Worm (Caenorhabditis elegans) whole organism, L1 larva: ENCODE data around the gene mab-5.
A peak's percentile ranks its signal among the peaks of the same experiment; 100 is the strongest.

ENCODE experiments used
- C16A3.4 ChIP-seq: fragments of 150-350 bp; optimal IDR thresholded peaks from 2 replicates; lab custom pipeline; 2014; ENCODE audit warnings: missing biosample characterization, missing genetic modification characterization
- C34B4.2 ChIP-seq: sonication (generic microtip); optimal IDR thresholded peaks from 2 replicates; lab custom pipeline; 2017; ENCODE audit warnings: mild to moderate bottlenecking, missing genetic modification characterization, missing compliant biosample characterization
- F16B12.6 ChIP-seq: fragments of 150-350 bp; optimal IDR thresholded peaks from 2 replicates; lab custom pipeline; 2014; ENCODE audit warnings: missing biosample characterization, missing genetic modification characterization
- aly-2 ChIP-seq: fragments of 150-350 bp; optimal IDR thresholded peaks from 2 replicates; lab custom pipeline; 2014; ENCODE audit warnings: missing biosample characterization, missing genetic modification characterization
- ama-1 ChIP-seq: fragments of 150-350 bp; optimal IDR thresholded peaks from 2 replicates; lab custom pipeline; 2014
- blmp-1 ChIP-seq: fragments of 150-350 bp; optimal IDR thresholded peaks from 2 replicates; lab custom pipeline; 2014; ENCODE audit warnings: missing biosample characterization, missing genetic modification characterization
- ceh-82 ChIP-seq, 3 experiments: fragments of 150-350 bp in 1 of 3; sonication (generic microtip) in 2 of 3; optimal IDR thresholded peaks; 2 replicates each; lab custom pipeline; 2014 to 2017; ENCODE audit warnings: missing biosample characterization in 3 of 3, missing genetic modification characterization in 3 of 3
- ceh-88 ChIP-seq: fragments of 200-800 bp; sonication (Bioruptor generic); IDR thresholded peaks from 2 replicates; pipeline ENCODE4 v1.3.6; 2022; ENCODE audit warnings: missing genetic modification characterization, missing compliant biosample characterization
- dpl-1 ChIP-seq, 3 experiments: fragments of 150-350 bp in 2 of 3; sonication (generic microtip) in 1 of 3; optimal IDR thresholded peaks; 2 replicates each; lab custom pipeline; 2014 to 2017; ENCODE audit warnings: missing biosample characterization in 3 of 3, missing genetic modification characterization in 3 of 3, missing genetic modification reagents in 3 of 3
- dsc-1 ChIP-seq: sonication (generic microtip); optimal IDR thresholded peaks from 2 replicates; lab custom pipeline; 2016; ENCODE audit warnings: mild to moderate bottlenecking, missing genetic modification characterization, missing compliant biosample characterization
- efl-1 ChIP-seq, 4 experiments: fragments of 150-350 bp; optimal IDR thresholded peaks in 3 of 4; peaks in 1 of 4; 1 replicate in 1 of 4; 2 replicates in 3 of 4; lab custom pipeline; 2014; ENCODE audit warnings: missing biosample characterization in 2 of 4, missing genetic modification characterization in 2 of 4, missing genetic modification reagents in 2 of 4
- elt-2 ChIP-seq: sonication (generic microtip); optimal IDR thresholded peaks from 2 replicates; lab custom pipeline; 2016; ENCODE audit warnings: missing genetic modification characterization, mild to moderate bottlenecking, inconsistent platforms, missing compliant biosample characterization, missing genetic modification reagents
- elt-3 ChIP-seq, 6 experiments: fragments of 150-350 bp in 1 of 6; sonication (generic microtip); optimal IDR thresholded peaks; 2 replicates each; lab custom pipeline; 2017 to 2018; ENCODE audit warnings: missing biosample characterization in 6 of 6, missing genetic modification characterization in 6 of 6, inconsistent platforms in 1 of 6
- fkh-8 ChIP-seq: sonication (generic microtip); optimal IDR thresholded peaks from 2 replicates; lab custom pipeline; 2016; ENCODE audit warnings: mild to moderate bottlenecking, missing genetic modification characterization, missing compliant biosample characterization
- grh-1 ChIP-seq: fragments of 200-800 bp; sonication (Bioruptor generic); IDR thresholded peaks from 2 replicates; pipeline ENCODE4 v1.3.6; 2022; ENCODE audit warnings: missing genetic modification reagents, missing genetic modification characterization, missing compliant biosample characterization
- isw-1 ChIP-seq: fragments of 200-800 bp; sonication (Bioruptor generic); IDR thresholded peaks from 2 replicates; pipeline ENCODE4 v1.3.6; 2022; ENCODE audit warnings: missing genetic modification characterization, missing compliant biosample characterization
- jun-1 ChIP-seq: fragments of 150-350 bp; optimal IDR thresholded peaks from 2 replicates; lab custom pipeline; 2014; ENCODE audit warnings: missing biosample characterization, missing genetic modification reagents, missing genetic modification characterization
- lin-13 ChIP-seq: fragments of 150-350 bp; optimal IDR thresholded peaks from 2 replicates; lab custom pipeline; 2014; ENCODE audit warnings: missing biosample characterization, missing genetic modification reagents, missing genetic modification characterization
- lin-15B ChIP-seq: fragments of 150-350 bp; sonication (generic microtip); optimal IDR thresholded peaks from 3 replicates; lab custom pipeline; 2014; ENCODE audit warnings: missing biosample characterization, missing genetic modification characterization
- lin-35 ChIP-seq, 2 experiments: fragments of 150-350 bp; optimal IDR thresholded peaks; 2 replicates each; lab custom pipeline; 2014; ENCODE audit warnings: missing biosample characterization in 2 of 2, missing genetic modification characterization in 2 of 2, missing genetic modification reagents in 2 of 2
- lin-39 ChIP-seq: fragments of 150-350 bp; optimal IDR thresholded peaks from 2 replicates; lab custom pipeline; 2014; ENCODE audit warnings: missing biosample characterization, missing genetic modification reagents, missing genetic modification characterization
- lir-3 ChIP-seq: sonication (generic microtip); optimal IDR thresholded peaks from 2 replicates; lab custom pipeline; 2016; ENCODE audit warnings: mild to moderate bottlenecking, missing genetic modification characterization, moderate library complexity, missing compliant biosample characterization; ENCODE audit not compliant: poor library complexity
- lsy-2 ChIP-seq, 2 experiments: fragments of 150-350 bp; optimal IDR thresholded peaks; 2 replicates each; lab custom pipeline; 2014; ENCODE audit warnings: missing biosample characterization in 2 of 2, missing genetic modification characterization in 2 of 2
- mep-1 ChIP-seq: fragments of 150-350 bp; optimal IDR thresholded peaks from 2 replicates; lab custom pipeline; 2014; ENCODE audit warnings: missing biosample characterization, missing genetic modification characterization
- nhr-12 ChIP-seq: sonication (generic microtip); optimal IDR thresholded peaks from 2 replicates; lab custom pipeline; 2017; ENCODE audit warnings: missing biosample characterization, missing genetic modification characterization
- nhr-19 ChIP-seq: fragments of 200-800 bp; sonication (Bioruptor generic); conservative IDR thresholded peaks from 2 replicates; pipeline ENCODE4 v1.3.6; 2022; ENCODE audit warnings: missing genetic modification characterization, missing compliant biosample characterization
- nhr-20 ChIP-seq: sonication (generic microtip); optimal IDR thresholded peaks from 2 replicates; lab custom pipeline; 2016; ENCODE audit warnings: mild to moderate bottlenecking, missing genetic modification characterization, missing compliant biosample characterization
- nhr-47 ChIP-seq: sonication (generic microtip); optimal IDR thresholded peaks from 2 replicates; lab custom pipeline; 2016; ENCODE audit warnings: mild to moderate bottlenecking, missing genetic modification characterization, moderate library complexity, missing compliant biosample characterization
- nhr-76 ChIP-seq: sonication (generic microtip); optimal IDR thresholded peaks from 2 replicates; lab custom pipeline; 2017; ENCODE audit warnings: missing biosample characterization, missing genetic modification characterization
- nhr-85 ChIP-seq: sonication (generic microtip); peaks from one replicate; lab custom pipeline; 2016; ENCODE audit warnings: missing genetic modification characterization, inconsistent platforms, missing compliant biosample characterization
- pqm-1 ChIP-seq: sonication (generic microtip); optimal IDR thresholded peaks from 3 replicates; lab custom pipeline; 2017; ENCODE audit warnings: missing biosample characterization, missing genetic modification characterization
- rnt-1 ChIP-seq: sonication (generic microtip); optimal IDR thresholded peaks from 2 replicates; lab custom pipeline; 2016; ENCODE audit warnings: mild to moderate bottlenecking, missing genetic modification characterization, moderate library complexity, missing compliant biosample characterization
- skn-1 ChIP-seq: fragments of 150-350 bp; optimal IDR thresholded peaks from 2 replicates; lab custom pipeline; 2014; ENCODE audit warnings: missing biosample characterization, missing genetic modification characterization
- snpc-4 ChIP-seq: fragments of 150-350 bp; optimal IDR thresholded peaks from 2 replicates; lab custom pipeline; 2014; ENCODE audit warnings: missing biosample characterization, missing genetic modification characterization
- snu-23 ChIP-seq: sonication (generic microtip); optimal IDR thresholded peaks from 2 replicates; lab custom pipeline; 2016; ENCODE audit warnings: missing genetic modification characterization, missing compliant biosample characterization
- sptf-1 ChIP-seq: fragments of 150-350 bp; optimal IDR thresholded peaks from 2 replicates; lab custom pipeline; 2014; ENCODE audit warnings: missing biosample characterization, missing genetic modification characterization
- sup-37 ChIP-seq: fragments of 200-800 bp; sonication (Bioruptor generic); optimal IDR thresholded peaks from 2 replicates; lab custom pipeline; 2018; ENCODE audit warnings: mild to moderate bottlenecking, missing genetic modification characterization, missing compliant biosample characterization
- swsn-7 ChIP-seq: sonication (generic microtip); optimal IDR thresholded peaks from 2 replicates; lab custom pipeline; 2016; ENCODE audit warnings: missing genetic modification characterization, missing compliant biosample characterization
- tbx-2 ChIP-seq: sonication (generic microtip); optimal IDR thresholded peaks from 2 replicates; lab custom pipeline; 2016; ENCODE audit warnings: missing genetic modification characterization, missing compliant biosample characterization
- unc-30 ChIP-seq: sonication (generic microtip); optimal IDR thresholded peaks from 2 replicates; lab custom pipeline; 2017; ENCODE audit warnings: missing biosample characterization, missing genetic modification characterization
- zag-1 ChIP-seq: fragments of 150-350 bp; optimal IDR thresholded peaks from 2 replicates; lab custom pipeline; 2014; ENCODE audit warnings: missing biosample characterization, missing genetic modification characterization
- ztf-11 ChIP-seq, 2 experiments: sonication (generic microtip); optimal IDR thresholded peaks; 2 replicates each; lab custom pipeline; 2016 to 2017; ENCODE audit warnings: missing genetic modification characterization in 2 of 2, missing biosample characterization in 1 of 2, missing compliant biosample characterization in 1 of 2

mab-5 gene

ce11 chrIII:7778530-7778929 lies 4.7 kb downstream of the mab-5 start (continued):
- TF ChIP-seq rnt-1 (peak; percentile 65), ama-1 (lab: Kevin White, UChicago) (no peak), isw-1 (GFP tag; lab: Robert Waterston, UW) (no peak), zag-1 (tag; lab: Kevin White, UChicago) (no peak), nhr-85 (peak; percentile 38), C16A3.4 (tag; lab: Kevin White, UChicago) (no peak), elt-3 (tag; optimal IDR thresholded peaks at IDR 0.05; lab: Kevin White, UChicago) (no peak)

- TF ChIP-seq lir-3 (tag; lab: Kevin White, UChicago): no peak
These were observed 7.2 kb downstream of the mab-5 start, which contains the start of gene bath-15 for ce11 chrIII:7775983-7776440. Gene bath-15 (minus strand): TSS chrIII:7776033.

- TF ChIP-seq fkh-8 (tag; lab: Kevin White, UChicago) (no peak), tbx-2 (tag; lab: Kevin White, UChicago) (no peak), lin-13 (GFP tag; lab: Kevin White, UChicago) (no peak), elt-3 (tag; optimal IDR thresholded peaks at IDR 0.05; lab: Kevin White, UChicago) (no peak), C34B4.2 (tag; lab: Kevin White, UChicago) (no peak), mep-1 (tag; lab: Kevin White, UChicago) (no peak), dsc-1 (tag; lab: Kevin White, UChicago) (no peak), snu-23 (GFP tag; lab: Kevin White, UChicago) (no peak), nhr-12 (no peak), pqm-1 (tag; lab: Kevin White, UChicago) (no peak), C16A3.4 (tag; lab: Kevin White, UChicago) (no peak), unc-30 (tag; lab: Kevin White, UChicago) (no peak), elt-2 (tag; lab: Kevin White, UChicago) (no peak), aly-2 (tag; lab: Kevin White, UChicago) (no peak), sup-37 (GFP tag; lab: Kevin White, UChicago) (no peak), nhr-20 (tag; lab: Kevin White, UChicago) (no peak), ceh-88 (GFP tag; lab: Robert Waterston, UW) (no peak), lin-15B (tag; lab: Kevin White, UChicago) (no peak), ceh-82 (tag; optimal IDR thresholded peaks at IDR 0.05; lab: Kevin White, UChicago) (no peak)
These were observed 9.5 kb downstream of the mab-5 start for ce11 chrIII:7773791-7774190.

- TF ChIP-seq nhr-76 (tag; lab: Kevin White, UChicago): no peak
- no peak for TF ChIP-seq ama-1 (lab: Kevin White, UChicago)
- TF ChIP-seq mep-1 (tag; lab: Kevin White, UChicago): no peak
- no peak for TF ChIP-seq snpc-4
- no peak for TF ChIP-seq sptf-1 (tag; lab: Kevin White, UChicago)
- no peak for TF ChIP-seq efl-1 (optimal IDR thresholded peaks at IDR 0.05; lab: Kevin White, UChicago)
- TF ChIP-seq efl-1 (GFP tag; optimal IDR thresholded peaks at IDR 0.05 in 1 of 2; lab: Kevin White, UChicago): peak in 1 of 2 experiments; percentile 89
- no peak for TF ChIP-seq ceh-82 (tag; optimal IDR thresholded peaks at IDR 0.05; lab: Kevin White, UChicago)
These were observed 10.4 kb downstream of the mab-5 start, which contains the start of the genes ZK686.6 and ZK686.1 for ce11 chrIII:7772901-7773300. Gene ZK686.6 (minus strand): TSS chrIII:7773001. Gene ZK686.1 (plus strand): TSS chrIII:7773134.

- TF ChIP-seq lsy-2 (tag; optimal IDR thresholded peaks at IDR 0.05; lab: Kevin White, UChicago) (peak; percentile 81 to 88), swsn-7 (tag; lab: Kevin White, UChicago) (peak; percentile 68), isw-1 (GFP tag; lab: Robert Waterston, UW) (peak; percentile 57), ceh-88 (GFP tag; lab: Robert Waterston, UW) (0 out of 2 replicates have a peak, but pooled peaks have one; percentile 39), jun-1 (peak; percentile 14), tbx-2 (tag; lab: Kevin White, UChicago) (peak; percentile 65), ceh-82 (tag; optimal IDR thresholded peaks at IDR 0.05; lab: Kevin White, UChicago) (peak; percentile 56 to 60 (median 56)), mep-1 (tag; lab: Kevin White, UChicago) (peak; percentile 67), blmp-1 (tag; lab: Kevin White, UChicago) (peak; percentile 85), F16B12.6 (tag; lab: Kevin White, UChicago) (peak; percentile 67), efl-1 (optimal IDR thresholded peaks at IDR 0.05; lab: Kevin White, UChicago) (peak; percentile 65 to 72), efl-1 (GFP tag; optimal IDR thresholded peaks at IDR 0.05 in 1 of 2; lab: Kevin White, UChicago) (peak; percentile 63 to 97), ztf-11 (tag; optimal IDR thresholded peaks at IDR 0.05; lab: Kevin White, UChicago) (peak in 1 of 2 experiments; percentile 32), rnt-1 (peak; percentile 84), nhr-47 (tag; lab: Kevin White, UChicago) (peak; percentile 72), C16A3.4 (tag; lab: Kevin White, UChicago) (peak; percentile 69), grh-1 (GFP tag; lab: Robert Waterston, UW) (peak; percentile 61; the same call in 1 of the 2 replicates), nhr-19 (GFP tag; lab: Robert Waterston, UW) (peak; percentile 83), nhr-85 (peak; percentile 76), fkh-8 (tag; lab: Kevin White, UChicago) (peak; percentile 11), dpl-1 (GFP tag; optimal IDR thresholded peaks at IDR 0.05; lab: Kevin White, UChicago) (peak; percentile 60 to 70 (median 68)), lin-39 (tag; lab: Kevin White, UChicago) (peak; percentile 35), lin-35 (GFP tag; optimal IDR thresholded peaks at IDR 0.05; lab: Kevin White, UChicago) (peak; percentile 64 to 75), snu-23 (GFP tag; lab: Kevin White, UChicago) (peak; percentile 74), skn-1 (tag; lab: Kevin White, UChicago) (peak; percentile 54)
These were observed 12.3 kb downstream of the mab-5 start for ce11 chrIII:7770986-7771385.
